Worm (Caenorhabditis elegans) whole organism, L4 larva: ENCODE data around the gene hpd-1.

Source experiments
- ceh-28 ChIP-seq: fragments of 150-350 bp; optimal IDR thresholded peaks from 2 replicates; lab custom pipeline; 2014; ENCODE audit warnings: missing biosample characterization, missing genetic modification reagents, missing genetic modification characterization
- daf-12 ChIP-seq: fragments of 150-350 bp; optimal IDR thresholded peaks from 2 replicates; lab custom pipeline; 2014; ENCODE audit warnings: missing biosample characterization, missing genetic modification reagents, missing genetic modification characterization
- daf-8 ChIP-seq: fragments of 200-800 bp; sonication (Bioruptor generic); IDR thresholded peaks from 2 replicates; pipeline ENCODE4 v1.3.6; 2022; ENCODE audit warnings: missing genetic modification characterization, missing compliant biosample characterization
- lin-15B ChIP-seq: fragments of 150-350 bp; sonication (generic microtip); optimal IDR thresholded peaks from 3 replicates; lab custom pipeline; 2014; ENCODE audit warnings: missing biosample characterization, missing genetic modification characterization
- snpc-4 ChIP-seq: fragments of 150-350 bp; optimal IDR thresholded peaks from 2 replicates; lab custom pipeline; 2014; ENCODE audit warnings: missing biosample characterization, missing genetic modification characterization
- zip-11 ChIP-seq: fragments of 200-800 bp; sonication (Bioruptor generic); IDR thresholded peaks from 2 replicates; pipeline ENCODE4 v1.3.6; 2022; ENCODE audit warnings: missing genetic modification characterization, missing compliant biosample characterization
- ztf-11 ChIP-seq: fragments of 150-350 bp; optimal IDR thresholded peaks from 2 replicates; lab custom pipeline; 2014; ENCODE audit warnings: missing biosample characterization, missing genetic modification characterization

DNA sequence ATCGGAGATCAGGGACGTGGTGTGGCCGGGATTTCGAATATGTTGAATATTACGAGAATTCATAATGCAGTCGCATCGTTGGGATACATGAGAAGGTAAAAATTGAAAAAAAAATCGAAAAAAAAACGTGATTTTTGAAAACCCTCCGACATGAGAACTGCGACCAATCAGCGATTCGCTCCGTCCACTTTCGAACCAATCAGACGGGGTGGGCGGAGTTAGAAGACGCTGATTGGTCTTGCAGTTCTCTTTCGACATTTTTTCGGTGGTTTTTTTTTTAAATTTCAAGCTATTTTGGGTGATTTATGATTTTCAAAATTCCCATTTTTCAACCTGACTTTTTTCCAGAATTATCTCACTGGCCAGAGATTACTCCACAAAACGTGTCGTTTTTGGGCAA lies 33.9 kb downstream of the hpd-1 start:
- TF ChIP-seq daf-8 (GFP tag; lab: Robert Waterston, UW) (no peak), ceh-28 (tag; lab: Kevin White, UChicago) (no peak), ztf-11 (no peak), daf-12 (tag; lab: Kevin White, UChicago) (no peak), snpc-4 (no peak), zip-11 (GFP tag; lab: Robert Waterston, UW) (no peak), lin-15B (tag; lab: Kevin White, UChicago) (no peak)
